Fruit fly (Drosophila melanogaster) whole organism, prepupa: ENCODE results near the gene zetaCOP.

Experiments used
- Blimp-1 ChIP-seq: fragments of 200-800 bp; sonication (Bioruptor generic); optimal IDR thresholded peaks from 3 replicates; lab custom pipeline; 2017; ENCODE audit warnings: missing biosample characterization, missing genetic modification characterization, mild to moderate bottlenecking, moderate library complexity, missing genetic modification reagents
- CG3032 ChIP-seq: fragments of 200-800 bp; optimal IDR thresholded peaks from 2 replicates; lab custom pipeline; 2019; ENCODE audit warnings: missing biosample characterization, mild to moderate bottlenecking, missing genetic modification characterization, moderate library complexity
- CG9139 ChIP-seq: fragments of 200-800 bp; sonication (Bioruptor generic); optimal IDR thresholded peaks from 3 replicates; lab custom pipeline; 2017; ENCODE audit warnings: missing biosample characterization, mild to moderate bottlenecking, missing genetic modification characterization
- Gug ChIP-seq: fragments of 200-800 bp; sonication (Bioruptor generic); IDR thresholded peaks from 2 replicates; pipeline ENCODE4 v1.3.6; 2022; ENCODE audit warnings: missing biosample characterization, missing genetic modification characterization
- Smox ChIP-seq: fragments of 200-800 bp; sonication (Bioruptor generic); optimal IDR thresholded peaks from 3 replicates; lab custom pipeline; 2016; ENCODE audit warnings: missing biosample characterization, missing genetic modification characterization
- Sox14 ChIP-seq: fragments of 200-800 bp; sonication (Bioruptor generic); optimal IDR thresholded peaks from 3 replicates; lab custom pipeline; 2016; ENCODE audit warnings: missing biosample characterization, missing genetic modification characterization
- acj6 ChIP-seq: fragments of 200-800 bp; sonication (Bioruptor generic); optimal IDR thresholded peaks from 3 replicates; lab custom pipeline; 2016; ENCODE audit warnings: missing biosample characterization, missing genetic modification characterization
- cyc ChIP-seq: fragments of 200-800 bp; sonication (Bioruptor generic); optimal IDR thresholded peaks from 3 replicates; lab custom pipeline; 2016; ENCODE audit warnings: missing biosample characterization, missing genetic modification characterization
- fd59A ChIP-seq: fragments of 200-800 bp; sonication (Bioruptor generic); optimal IDR thresholded peaks from 2 replicates; lab custom pipeline; 2017; ENCODE audit warnings: missing biosample characterization, mild to moderate bottlenecking, missing genetic modification characterization, missing genetic modification reagents

DNA sequence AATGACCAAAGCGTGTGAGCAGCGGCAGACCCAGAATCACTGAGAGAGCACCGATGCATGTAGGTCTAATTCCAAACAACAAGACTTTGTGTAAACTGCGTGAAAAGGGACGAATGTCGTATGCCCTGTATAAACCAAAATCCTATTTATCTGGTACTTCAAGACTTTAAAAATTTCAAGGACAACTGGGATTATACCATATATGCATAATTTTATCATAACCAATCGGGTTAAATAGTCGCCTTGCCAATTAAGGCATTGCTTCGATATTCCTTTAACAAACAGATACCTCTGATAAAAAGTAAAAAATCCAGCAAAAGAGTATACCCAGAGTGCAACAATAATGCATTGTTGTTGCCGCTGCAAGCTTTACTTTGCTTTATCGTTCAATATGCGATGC, 9.7 kb upstream of the zetaCOP start:
- TF ChIP-seq CG9139 (no peak), acj6 (GFP tag; lab: Kevin White, UChicago) (no peak), CG3032 (no peak), Gug (GFP tag; lab: Robert Waterston, UW) (peak; percentile 32; the same call in 1 of the 2 replicates), Blimp-1 (GFP tag; lab: Kevin White, UChicago) (no peak), Sox14 (GFP tag; lab: Kevin White, UChicago) (peak; percentile 5), cyc (GFP tag; lab: Kevin White, UChicago) (no peak), Smox (GFP tag; lab: Kevin White, UChicago) (no peak), fd59A (GFP tag; lab: Kevin White, UChicago) (no peak)
